Worm (Caenorhabditis elegans) whole organism, midembryonic: ENCODE data around the gene C49G7.7.

Experiments
- T22C8.4 ChIP-seq: fragments of 200-800 bp; sonication (Bioruptor generic); IDR thresholded peaks from 2 replicates; pipeline ENCODE4 v1.3.6; 2022; ENCODE audit warnings: missing genetic modification characterization, missing compliant biosample characterization
- flt-1 ChIP-seq: fragments of 200-800 bp; sonication (Bioruptor generic); IDR thresholded peaks from 2 replicates; pipeline ENCODE4 v1.3.6; 2022; ENCODE audit warnings: missing genetic modification characterization, missing compliant biosample characterization
- klf-2 ChIP-seq: fragments of 200-800 bp; sonication (Bioruptor generic); conservative IDR thresholded peaks from 2 replicates; pipeline ENCODE4 v1.3.6; 2022; ENCODE audit warnings: missing genetic modification reagents, missing genetic modification characterization, missing compliant biosample characterization
- med-1 ChIP-seq: sonication (generic microtip); optimal IDR thresholded peaks from 2 replicates; lab custom pipeline; 2017; ENCODE audit warnings: missing genetic modification characterization, mild to moderate bottlenecking, missing compliant biosample characterization, antibody characterized with exemption, missing genetic modification reagents; ENCODE audit not compliant: insufficient read depth
- ref-1 ChIP-seq: fragments of 200-800 bp; sonication (Bioruptor generic); conservative IDR thresholded peaks from 2 replicates; pipeline ENCODE4 v1.3.6; 2022; ENCODE audit warnings: missing genetic modification reagents, missing genetic modification characterization, missing compliant biosample characterization
- tab-1 ChIP-seq: fragments of 200-800 bp; sonication (Bioruptor generic); IDR thresholded peaks from 2 replicates; pipeline ENCODE4 v1.3.6; 2022; ENCODE audit warnings: missing genetic modification characterization, missing compliant biosample characterization
- ztf-23 ChIP-seq: fragments of 200-800 bp; sonication (Bioruptor generic); IDR thresholded peaks from 2 replicates; pipeline ENCODE4 v1.3.6; 2022; ENCODE audit warnings: missing genetic modification reagents, missing genetic modification characterization, missing compliant biosample characterization
- ztf-29 ChIP-seq: fragments of 200-800 bp; sonication (Bioruptor generic); IDR thresholded peaks from 2 replicates; pipeline ENCODE4 v1.3.6; 2022; ENCODE audit warnings: missing genetic modification reagents, missing genetic modification characterization, missing compliant biosample characterization

DNA sequence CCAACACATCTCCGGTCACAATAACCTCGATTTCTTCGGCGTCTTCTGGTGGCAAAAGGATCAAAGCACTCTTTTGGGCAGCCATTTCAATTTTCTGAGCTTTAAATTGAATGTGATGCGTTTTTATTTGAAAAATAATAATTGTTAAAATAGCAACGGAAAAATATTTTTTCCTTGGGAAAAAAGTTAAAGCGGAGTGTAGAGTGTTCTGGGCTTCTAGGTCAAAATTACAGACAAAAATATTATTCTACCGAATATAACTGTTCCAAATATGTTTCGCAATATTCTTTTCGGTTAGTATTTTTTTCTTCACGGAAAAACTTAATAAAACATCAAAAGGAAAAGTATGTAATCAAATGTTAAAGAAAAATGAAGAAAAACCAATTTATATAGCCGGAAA is 20.7 kb downstream of the C49G7.7 start, which contains the start of gene djr-1.2:
- TF ChIP-seq T22C8.4, result no peak
- no peak for TF ChIP-seq med-1
- no peak for TF ChIP-seq flt-1
- no peak for TF ChIP-seq ref-1 (GFP tag; lab: Robert Waterston, UW)
- TF ChIP-seq tab-1, result no peak
- no peak for TF ChIP-seq ztf-23 (GFP tag; lab: Robert Waterston, UW)
- TF ChIP-seq ztf-29 (GFP tag; lab: Robert Waterston, UW), result no peak
- TF ChIP-seq klf-2 (GFP tag; lab: Robert Waterston, UW), result no peak
